Worm (Caenorhabditis elegans) whole organism, L2 larva: ENCODE results near the gene mapk-15.

Source experiments
- F13H6.1 ChIP-seq: sonication (generic microtip); optimal IDR thresholded peaks from 2 replicates; lab custom pipeline; 2016; ENCODE audit warnings: missing genetic modification characterization, missing compliant biosample characterization
- R02D3.7 ChIP-seq: fragments of 150-350 bp; optimal IDR thresholded peaks from 2 replicates; lab custom pipeline; 2014; ENCODE audit warnings: missing biosample characterization, missing genetic modification characterization
- Y55F3AM.14 ChIP-seq: fragments of 200-800 bp; sonication (Bioruptor generic); optimal IDR thresholded peaks from 2 replicates; lab custom pipeline; 2018; ENCODE audit warnings: mild to moderate bottlenecking, missing genetic modification characterization, missing compliant biosample characterization
- aly-2 ChIP-seq: fragments of 150-350 bp; optimal IDR thresholded peaks from 2 replicates; lab custom pipeline; 2014; ENCODE audit warnings: missing biosample characterization, missing genetic modification characterization
- ama-1 ChIP-seq: fragments of 150-350 bp; optimal IDR thresholded peaks from 2 replicates; lab custom pipeline; 2018; ENCODE audit warnings: inconsistent platforms
- blmp-1 ChIP-seq: sonication (generic microtip); optimal IDR thresholded peaks from 2 replicates; lab custom pipeline; 2017; ENCODE audit warnings: missing genetic modification characterization, mild to moderate bottlenecking, missing compliant biosample characterization, antibody characterized with exemption, moderate library complexity; ENCODE audit not compliant: insufficient read depth
- ceh-82 ChIP-seq: fragments of 150-350 bp; optimal IDR thresholded peaks from 2 replicates; lab custom pipeline; 2014; ENCODE audit warnings: missing biosample characterization, missing genetic modification characterization
- crh-2 ChIP-seq: sonication (generic microtip); optimal IDR thresholded peaks from 2 replicates; lab custom pipeline; 2017; ENCODE audit warnings: missing biosample characterization, missing genetic modification characterization
- dmd-4 ChIP-seq: sonication (generic microtip); optimal IDR thresholded peaks from 2 replicates; lab custom pipeline; 2017; ENCODE audit warnings: missing biosample characterization, missing genetic modification characterization
- egl-27 ChIP-seq: sonication (generic microtip); optimal IDR thresholded peaks from 3 replicates; lab custom pipeline; 2017; ENCODE audit warnings: missing biosample characterization, missing genetic modification reagents, missing genetic modification characterization
- fos-1 ChIP-seq: fragments of 150-350 bp; optimal IDR thresholded peaks from 2 replicates; lab custom pipeline; 2014; ENCODE audit warnings: missing biosample characterization, missing genetic modification characterization
- gmeb-1 ChIP-seq: fragments of 150-350 bp; optimal IDR thresholded peaks from 2 replicates; lab custom pipeline; 2014; ENCODE audit warnings: missing biosample characterization, missing genetic modification characterization
- lin-11 ChIP-seq: fragments of 150-350 bp; sonication (generic microtip); optimal IDR thresholded peaks from 2 replicates; lab custom pipeline; 2014; ENCODE audit warnings: missing biosample characterization, missing genetic modification characterization, inconsistent platforms, mixed read lengths
- lsy-2 ChIP-seq, 2 experiments: fragments of 150-350 bp in 1 of 2; sonication (generic microtip) in 1 of 2; optimal IDR thresholded peaks; 2 replicates each; lab custom pipeline; 2014 to 2017; ENCODE audit warnings: missing biosample characterization in 2 of 2, missing genetic modification characterization in 2 of 2
- mab-5 ChIP-seq: fragments of 150-350 bp; optimal IDR thresholded peaks from 2 replicates; lab custom pipeline; 2014; ENCODE audit warnings: missing biosample characterization, missing genetic modification characterization
- mdl-1 ChIP-seq, 2 experiments: fragments of 150-350 bp in 1 of 2; sonication (generic microtip) in 1 of 2; optimal IDR thresholded peaks; 2 replicates each; lab custom pipeline; 2017; ENCODE audit warnings: missing biosample characterization in 2 of 2, missing genetic modification characterization in 2 of 2
- nhr-10 ChIP-seq: sonication (generic microtip); optimal IDR thresholded peaks from 2 replicates; lab custom pipeline; 2017; ENCODE audit warnings: missing biosample characterization, missing genetic modification characterization
- nhr-12 ChIP-seq: fragments of 150-350 bp; optimal IDR thresholded peaks from 2 replicates; lab custom pipeline; 2014; ENCODE audit warnings: missing biosample characterization, missing genetic modification characterization
- nhr-129 ChIP-seq: fragments of 150-350 bp; optimal IDR thresholded peaks from 2 replicates; lab custom pipeline; 2014; ENCODE audit warnings: missing biosample characterization, missing genetic modification characterization
- nhr-21 ChIP-seq: fragments of 150-350 bp; optimal IDR thresholded peaks from 2 replicates; lab custom pipeline; 2014; ENCODE audit warnings: missing biosample characterization, missing genetic modification characterization
- nhr-237 ChIP-seq: fragments of 150-350 bp; optimal IDR thresholded peaks from 2 replicates; lab custom pipeline; 2014; ENCODE audit warnings: missing biosample characterization, missing genetic modification characterization
- nhr-25 ChIP-seq: fragments of 150-350 bp; sonication (generic microtip); optimal IDR thresholded peaks from 3 replicates; lab custom pipeline; 2014; ENCODE audit warnings: missing biosample characterization, missing genetic modification characterization
- nhr-6 ChIP-seq: fragments of 150-350 bp; optimal IDR thresholded peaks from 2 replicates; lab custom pipeline; 2014; ENCODE audit warnings: missing biosample characterization, missing genetic modification characterization
- peb-1 ChIP-seq: fragments of 150-350 bp; optimal IDR thresholded peaks from 2 replicates; lab custom pipeline; 2014; ENCODE audit warnings: missing biosample characterization, missing genetic modification characterization
- sem-4 ChIP-seq: fragments of 150-350 bp; optimal IDR thresholded peaks from 2 replicates; lab custom pipeline; 2014; ENCODE audit warnings: missing biosample characterization, missing genetic modification reagents, missing genetic modification characterization
- skn-1 ChIP-seq: sonication (generic microtip); optimal IDR thresholded peaks from 2 replicates; lab custom pipeline; 2017; ENCODE audit warnings: missing biosample characterization, missing genetic modification characterization
- sma-9 ChIP-seq, 2 experiments: fragments of 150-350 bp in 1 of 2; sonication (generic microtip) in 1 of 2; optimal IDR thresholded peaks; 2 replicates each; lab custom pipeline; 2014 to 2016; ENCODE audit warnings: missing genetic modification characterization in 2 of 2, mild to moderate bottlenecking in 1 of 2, missing biosample characterization in 1 of 2, missing compliant biosample characterization in 1 of 2, missing genetic modification reagents in 1 of 2, moderate library complexity in 1 of 2
- unc-39 ChIP-seq: fragments of 150-350 bp; optimal IDR thresholded peaks from 2 replicates; lab custom pipeline; 2014; ENCODE audit warnings: missing biosample characterization, missing genetic modification characterization
- unc-55 ChIP-seq: fragments of 150-350 bp; sonication (generic microtip); optimal IDR thresholded peaks from 3 replicates; lab custom pipeline; 2014; ENCODE audit warnings: missing biosample characterization, missing genetic modification reagents, missing genetic modification characterization
- unc-62 ChIP-seq: fragments of 150-350 bp; optimal IDR thresholded peaks from 2 replicates; lab custom pipeline; 2014; ENCODE audit warnings: missing biosample characterization, missing genetic modification reagents, missing genetic modification characterization
- zag-1 ChIP-seq: fragments of 150-350 bp; optimal IDR thresholded peaks from 2 replicates; lab custom pipeline; 2014; ENCODE audit warnings: missing biosample characterization, missing genetic modification characterization
- ztf-1 ChIP-seq: fragments of 200-800 bp; sonication (Bioruptor generic); conservative IDR thresholded peaks from 2 replicates; pipeline ENCODE4 v1.3.6; 2022; ENCODE audit warnings: missing genetic modification characterization, missing compliant biosample characterization
- ztf-11 ChIP-seq: sonication (generic microtip); optimal IDR thresholded peaks from 2 replicates; lab custom pipeline; 2017; ENCODE audit warnings: missing biosample characterization, missing genetic modification characterization

mapk-15 gene

ce11 chrIII:6046881-6047280 lies 20.8 kb upstream of the mapk-15 start, which contains the start of gene tbx-11:
Gene tbx-11 (minus strand): TSS chrIII:6046981.
- TF ChIP-seq lsy-2 (tag; optimal IDR thresholded peaks at IDR 0.05; lab: Kevin White, UChicago) (no peak), R02D3.7 (tag; lab: Kevin White, UChicago) (no peak), ceh-82 (tag; lab: Kevin White, UChicago) (no peak), unc-62 (GFP tag; lab: Kevin White, UChicago) (no peak), mdl-1 (tag; optimal IDR thresholded peaks at IDR 0.05; lab: Kevin White, UChicago) (no peak), aly-2 (tag; lab: Kevin White, UChicago) (no peak)

- no peak for TF ChIP-seq crh-2 (tag; lab: Kevin White, UChicago)
- no peak for TF ChIP-seq mab-5 (tag; lab: Kevin White, UChicago)
- no peak for TF ChIP-seq mdl-1 (tag; optimal IDR thresholded peaks at IDR 0.05; lab: Kevin White, UChicago)
- TF ChIP-seq aly-2 (tag; lab: Kevin White, UChicago): no peak
- TF ChIP-seq nhr-12 (tag; lab: Kevin White, UChicago): no peak
- no peak for TF ChIP-seq dmd-4 (tag; lab: Kevin White, UChicago)
- TF ChIP-seq nhr-21 (tag; lab: Kevin White, UChicago): no peak
- TF ChIP-seq egl-27 (tag; lab: Kevin White, UChicago): no peak
- no peak for TF ChIP-seq skn-1 (tag; lab: Kevin White, UChicago)
- no peak for TF ChIP-seq R02D3.7 (tag; lab: Kevin White, UChicago)
- TF ChIP-seq nhr-237 (tag; lab: Kevin White, UChicago): no peak
- no peak for TF ChIP-seq lin-11
- TF ChIP-seq ceh-82 (tag; lab: Kevin White, UChicago): no peak
- TF ChIP-seq blmp-1 (tag; lab: Kevin White, UChicago): no peak
- no peak for TF ChIP-seq sem-4
- no peak for TF ChIP-seq nhr-10
These were observed 12.0 kb upstream of the mapk-15 start, which contains the start of gene F40H6.5 for ce11 chrIII:6055706-6056105. Gene F40H6.5 (minus strand): TSS chrIII:6055806.

ce11 chrIII:6056179-6056578 lies 11.5 kb upstream of the mapk-15 start:
- no peak for TF ChIP-seq aly-2 (tag; lab: Kevin White, UChicago)
- TF ChIP-seq nhr-21 (tag; lab: Kevin White, UChicago): no peak
- TF ChIP-seq sma-9 (GFP tag; optimal IDR thresholded peaks at IDR 0.05; lab: Kevin White, UChicago): no peak
- no peak for TF ChIP-seq sma-9 (tag; optimal IDR thresholded peaks at IDR 0.05; lab: Kevin White, UChicago)
- no peak for TF ChIP-seq ztf-1 (GFP tag; lab: Robert Waterston, UW)

- no peak for TF ChIP-seq unc-55 (GFP tag; lab: Kevin White, UChicago)
- no peak for TF ChIP-seq peb-1 (tag; lab: Kevin White, UChicago)
- TF ChIP-seq nhr-6 (tag; lab: Kevin White, UChicago): no peak
- no peak for TF ChIP-seq zag-1
- no peak for TF ChIP-seq ztf-11
- TF ChIP-seq dmd-4 (tag; lab: Kevin White, UChicago): no peak
- no peak for TF ChIP-seq nhr-129
- TF ChIP-seq ama-1 (lab: Kevin White, UChicago): no peak
- no peak for TF ChIP-seq gmeb-1 (tag; lab: Kevin White, UChicago)
- no peak for TF ChIP-seq R02D3.7 (tag; lab: Kevin White, UChicago)
- TF ChIP-seq Y55F3AM.14 (GFP tag; lab: Kevin White, UChicago): no peak
These were observed 10.9 kb upstream of the mapk-15 start, which contains the start of gene clc-10 for ce11 chrIII:6056770-6057169. Gene clc-10 (plus strand): TSS chrIII:6057070.

ce11 chrIII:6072937-6073336 lies 5.3 kb downstream of the mapk-15 start:
- no peak for TF ChIP-seq nhr-129
- no peak for TF ChIP-seq fos-1 (tag; lab: Kevin White, UChicago)

- TF ChIP-seq ceh-82 (tag; lab: Kevin White, UChicago) (no peak), nhr-25 (peak; percentile 55), nhr-237 (tag; lab: Kevin White, UChicago) (no peak), blmp-1 (tag; lab: Kevin White, UChicago) (peak; percentile 88), F13H6.1 (tag; lab: Kevin White, UChicago) (no peak), unc-39 (no peak), lsy-2 (tag; optimal IDR thresholded peaks at IDR 0.05; lab: Kevin White, UChicago) (no peak)
These were observed 6.1 kb downstream of the mapk-15 start for ce11 chrIII:6073673-6074331.
